Worm (Caenorhabditis elegans): ENCODE results near the gene T07G12.5.

Gene T07G12.5

DNA sequence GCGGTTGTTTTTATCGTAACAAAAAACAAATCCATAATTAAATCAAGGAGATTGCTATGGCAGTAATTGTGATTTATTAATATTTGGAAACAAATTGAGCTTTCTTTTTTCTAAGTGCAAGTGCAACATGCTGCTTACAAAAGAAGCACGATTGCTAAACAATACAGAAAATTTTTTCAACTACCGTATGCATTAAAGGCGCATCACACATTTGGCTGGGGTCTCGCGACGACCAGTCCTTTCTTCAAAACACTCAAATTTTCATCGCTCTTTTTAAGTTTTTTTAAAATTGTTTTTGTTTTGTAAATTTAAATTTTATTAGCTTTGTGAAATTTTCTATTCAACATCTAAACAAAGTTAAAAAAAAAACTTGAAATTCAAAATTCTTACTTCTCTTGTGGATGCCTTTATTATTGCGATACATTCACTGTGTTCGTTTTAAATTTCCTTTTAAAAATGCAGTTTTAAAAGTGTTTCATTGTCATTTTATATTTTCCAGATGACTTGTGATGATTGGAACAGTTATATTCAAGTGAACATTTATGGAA, 1.7 kb upstream of the T07G12.5 start, which contains the start of gene zim-1:
Gene zim-1, plus strand, starts transcription at position 498 of the 548 bp plus-strand sequence.
- no peak for TF ChIP-seq nhr-28 (tag; optimal IDR thresholded peaks at IDR 0.05)
- no peak for TF ChIP-seq mml-1 (tag; optimal IDR thresholded peaks at IDR 0.05)
- no peak for TF ChIP-seq mdl-1 (tag; optimal IDR thresholded peaks at IDR 0.05)
- TF ChIP-seq jun-1 (tag; optimal IDR thresholded peaks at IDR 0.05), result no peak
- no peak for TF ChIP-seq nhr-43 (tag; optimal IDR thresholded peaks at IDR 0.05; ENCODE audit: poor library complexity, severe bottlenecking)
- no peak for TF ChIP-seq nhr-76 (tag; optimal IDR thresholded peaks at IDR 0.05)
- no peak for TF ChIP-seq snpc-4 (tag; optimal IDR thresholded peaks at IDR 0.05)
- TF ChIP-seq eor-1 (tag; optimal IDR thresholded peaks at IDR 0.05), result no peak
- no peak for TF ChIP-seq ceh-28 (tag; optimal IDR thresholded peaks at IDR 0.05)
- TF ChIP-seq nhr-237 (tag; optimal IDR thresholded peaks at IDR 0.05), result no peak
- no peak for TF ChIP-seq ceh-9 (tag; optimal IDR thresholded peaks at IDR 0.05)
- no peak for TF ChIP-seq ztf-11 (tag; optimal IDR thresholded peaks at IDR 0.05)
- no peak for TF ChIP-seq R02D3.7 (tag; optimal IDR thresholded peaks at IDR 0.05)
- TF ChIP-seq nhr-23 (tag; optimal IDR thresholded peaks at IDR 0.05), result no peak
- no peak for TF ChIP-seq nhr-11 (tag; optimal IDR thresholded peaks at IDR 0.05)
- no peak for TF ChIP-seq ztf-4 (tag; optimal IDR thresholded peaks at IDR 0.05)
- no peak for TF ChIP-seq unc-62 (GFP tag; optimal IDR thresholded peaks at IDR 0.05)
- no peak for TF ChIP-seq lin-15B (tag; optimal IDR thresholded peaks at IDR 0.05)

ce11 chrIV:10543361-10543760, 1.6 kb downstream of the T07G12.5 start:
- TF ChIP-seq ztf-4 (tag; optimal IDR thresholded peaks at IDR 0.05) (no peak), nhr-77 (tag; optimal IDR thresholded peaks at IDR 0.05) (no peak), ceh-16 (tag; optimal IDR thresholded peaks at IDR 0.05) (no peak), elt-2 (tag; optimal IDR thresholded peaks at IDR 0.05) (peak; percentile 84), nhr-67 (tag; optimal IDR thresholded peaks at IDR 0.05) (no peak), nhr-12 (tag; optimal IDR thresholded peaks at IDR 0.05) (no peak), pqm-1 (tag; optimal IDR thresholded peaks at IDR 0.05) (peak; percentile 76), jun-1 (tag; optimal IDR thresholded peaks at IDR 0.05) (peak; percentile 66), pha-4 (tag; optimal IDR thresholded peaks at IDR 0.05) (peak; percentile 32)

DNA sequence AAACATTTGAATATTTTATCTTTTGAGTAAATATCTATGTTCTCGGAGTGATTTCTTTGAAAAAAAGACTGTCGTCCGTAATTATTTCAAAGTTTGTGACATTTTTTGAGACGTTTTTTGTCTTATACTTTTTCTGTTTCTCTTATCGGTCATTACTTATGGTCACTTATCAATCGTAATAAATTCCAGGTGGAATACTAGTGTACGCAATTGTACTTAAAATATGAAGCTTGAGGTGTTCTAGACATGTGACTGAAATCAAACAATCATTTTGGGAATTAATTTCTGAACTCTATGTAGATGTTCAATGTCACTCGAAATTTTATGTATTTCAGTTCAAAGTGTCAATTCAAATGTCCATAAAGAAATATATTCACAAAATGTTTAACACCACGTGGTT, 2.7 kb downstream of the T07G12.5 start:
- peak; percentile 54 for TF ChIP-seq elt-2 (tag; optimal IDR thresholded peaks at IDR 0.05)
- no peak for TF ChIP-seq jun-1 (tag; optimal IDR thresholded peaks at IDR 0.05)

DNA sequence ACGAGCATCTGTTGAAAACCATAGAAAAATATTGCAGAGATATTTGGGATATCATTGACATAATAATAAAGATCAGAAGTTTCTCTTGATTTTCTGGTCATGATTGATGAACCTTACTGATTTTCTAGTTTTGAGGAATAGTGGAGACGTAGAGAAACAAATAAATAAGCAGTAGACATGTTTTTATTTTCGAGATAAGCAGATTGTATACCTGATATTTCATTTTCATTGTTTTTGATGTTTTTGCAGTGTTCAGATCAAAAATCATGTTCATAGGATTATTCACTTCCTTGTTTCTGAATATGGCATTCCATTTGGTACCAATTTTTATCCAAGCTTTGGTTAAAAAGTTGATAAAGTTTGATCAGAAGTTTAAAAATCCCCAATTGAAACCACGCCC, 6.4 kb downstream of the T07G12.5 start, which contains the start of gene T07G12.4:
Gene T07G12.4, minus strand, starts transcription at position 101 of the 400 bp plus-strand sequence.
- TF ChIP-seq elt-1 (tag; optimal IDR thresholded peaks at IDR 0.05) (no peak), ceh-82 (tag; optimal IDR thresholded peaks at IDR 0.05) (no peak)

ce11 chrIV:10533639-10534038, 11.3 kb downstream of the T07G12.5 start, which contains the start of gene T07G12.3:
TSS of gene T07G12.3 (plus strand) at chrIV:10533939.
- no peak for TF ChIP-seq ceh-16 (tag; optimal IDR thresholded peaks at IDR 0.05)
- no peak for TF ChIP-seq pqm-1 (tag; optimal IDR thresholded peaks at IDR 0.05)
- no peak for TF ChIP-seq ama-1 (optimal IDR thresholded peaks at IDR 0.05)
- no peak for TF ChIP-seq egl-5 (tag; optimal IDR thresholded peaks at IDR 0.05)
- TF ChIP-seq ztf-11 (tag; optimal IDR thresholded peaks at IDR 0.05), result no peak
- TF ChIP-seq ZK546.5 (tag; optimal IDR thresholded peaks at IDR 0.05), result no peak
- no peak for TF ChIP-seq sea-2 (GFP tag; optimal IDR thresholded peaks at IDR 0.05)
- TF ChIP-seq ceh-28 (tag; optimal IDR thresholded peaks at IDR 0.05), result no peak
- TF ChIP-seq mdl-1 (tag; optimal IDR thresholded peaks at IDR 0.05), result no peak
- TF ChIP-seq nhr-23 (tag; optimal IDR thresholded peaks at IDR 0.05), result no peak
- no peak for TF ChIP-seq elt-1 (tag; optimal IDR thresholded peaks at IDR 0.05)
- no peak for TF ChIP-seq nhr-67 (tag; optimal IDR thresholded peaks at IDR 0.05)
- TF ChIP-seq lsy-12 (tag; optimal IDR thresholded peaks at IDR 0.05), result no peak
- TF ChIP-seq nhr-11 (tag; optimal IDR thresholded peaks at IDR 0.05), result no peak
- TF ChIP-seq daf-12 (tag; optimal IDR thresholded peaks at IDR 0.05), result no peak

DNA sequence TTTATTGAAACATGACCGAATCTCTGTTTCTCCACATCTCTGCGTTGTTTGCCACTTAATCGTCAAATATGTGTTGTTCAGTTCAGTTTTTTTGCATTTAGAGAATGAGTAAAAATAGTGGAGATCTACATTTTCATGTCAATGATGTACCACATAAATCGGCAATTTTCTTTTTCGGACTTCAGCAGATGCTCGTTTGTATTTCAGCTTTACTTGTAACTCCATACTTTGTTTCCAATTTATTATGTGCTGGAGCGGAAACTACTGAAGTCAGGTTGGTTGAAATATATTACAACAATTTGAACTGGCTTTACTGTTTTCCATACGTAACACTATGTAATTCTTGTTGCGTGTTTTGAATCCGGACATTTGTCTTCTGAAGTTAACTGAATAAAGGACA, 14.3 kb downstream of the T07G12.5 start, which contains the start of gene T07G12.2:
Gene T07G12.2, plus strand, starts transcription at position 62 of the 400 bp plus-strand sequence.
- TF ChIP-seq daf-12 (tag; optimal IDR thresholded peaks at IDR 0.05) (no peak), snpc-4 (tag; optimal IDR thresholded peaks at IDR 0.05) (no peak), egl-27 (tag; optimal IDR thresholded peaks at IDR 0.05) (no peak), lin-39 (tag; optimal IDR thresholded peaks at IDR 0.05) (no peak), lsy-12 (tag; optimal IDR thresholded peaks at IDR 0.05) (no peak), unc-39 (tag; optimal IDR thresholded peaks at IDR 0.05) (no peak), ceh-9 (tag; optimal IDR thresholded peaks at IDR 0.05) (no peak), hmg-11 (tag; optimal IDR thresholded peaks at IDR 0.05) (no peak), jun-1 (tag; optimal IDR thresholded peaks at IDR 0.05) (no peak)

Measured in whole organism, L3 larva.